Fruit fly (Drosophila melanogaster): Measurements from ENCODE around the gene CG32603.
A peak's percentile ranks its signal among the peaks of the same experiment; 100 is the strongest.

Gene CG32603

DNA sequence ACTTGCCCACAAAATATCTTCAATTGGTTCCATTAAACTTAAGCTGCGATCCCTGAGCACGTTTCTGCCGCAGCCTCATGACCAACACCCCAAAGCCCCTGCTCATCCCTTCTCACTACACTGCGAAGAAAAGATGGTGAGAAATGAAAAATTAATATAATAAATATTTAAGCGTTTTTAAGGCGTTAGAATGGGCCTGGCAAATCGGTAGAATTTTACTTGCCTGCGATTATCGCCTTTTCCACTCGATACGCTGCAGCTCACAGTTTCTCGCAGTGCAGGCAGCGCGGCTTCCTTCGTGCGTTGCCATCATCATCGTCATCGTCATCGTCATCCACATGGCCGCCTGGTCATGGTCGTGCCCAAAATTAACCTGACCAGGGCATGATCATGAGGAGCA is 36.2 kb upstream of the CG32603 start (continued):
- TF ChIP-seq CG8319 (GFP tag; optimal IDR thresholded peaks at IDR 0.05) (no peak), Smox (GFP tag; optimal IDR thresholded peaks at IDR 0.05) (peak; percentile 18), topi (GFP tag; optimal IDR thresholded peaks at IDR 0.05) (peak; percentile 25), ss (GFP tag; optimal IDR thresholded peaks at IDR 0.05) (no peak), Sox102F (GFP tag; optimal IDR thresholded peaks at IDR 0.05) (no peak), CG15336 (GFP tag; IDR thresholded peaks at IDR 0.05) (peak; percentile 24; the same call in 1 of the 2 replicates), CG6854 (GFP tag; optimal IDR thresholded peaks at IDR 0.05) (no peak), Hr38 (GFP tag; optimal IDR thresholded peaks at IDR 0.05) (no peak), Eip75B (GFP tag; optimal IDR thresholded peaks at IDR 0.05) (peak; percentile 12), CG11762 (GFP tag; optimal IDR thresholded peaks at IDR 0.05; ENCODE audit: insufficient read depth) (no peak), Eip78C (GFP tag) (peak; percentile 79), fd85E (GFP tag; optimal IDR thresholded peaks at IDR 0.05) (no peak), cyc (GFP tag; optimal IDR thresholded peaks at IDR 0.05) (peak; percentile 14), fkh (GFP tag; optimal IDR thresholded peaks at IDR 0.05) (no peak), pdm3 (GFP tag; optimal IDR thresholded peaks at IDR 0.05) (peak; percentile 42), Lpt (GFP tag; optimal IDR thresholded peaks at IDR 0.05) (peak; percentile 10)

DNA sequence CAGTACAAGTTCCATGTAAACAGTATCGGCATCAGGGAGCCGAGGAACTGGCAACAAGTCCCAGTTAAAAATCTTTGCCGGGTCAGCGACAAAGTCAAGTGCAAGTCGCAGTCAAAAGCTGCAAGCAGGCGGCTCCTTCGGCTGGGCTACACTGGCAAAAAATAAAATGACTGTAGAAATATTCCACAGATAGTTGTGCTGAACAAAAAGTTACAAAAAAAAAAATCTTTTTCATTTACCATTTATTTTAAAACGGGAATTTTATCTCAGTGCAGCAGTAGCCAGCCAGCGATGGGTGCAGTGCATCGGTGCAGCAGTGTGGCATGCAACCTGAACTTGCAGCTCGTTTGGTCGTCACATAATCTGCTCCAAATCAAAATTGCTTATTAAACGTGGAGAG is 35.0 kb upstream of the CG32603 start:
- peak; percentile 35 for TF ChIP-seq Sox14 (GFP tag; optimal IDR thresholded peaks at IDR 0.05)
- TF ChIP-seq cyc (GFP tag; optimal IDR thresholded peaks at IDR 0.05) = peak; percentile 31
- TF ChIP-seq OdsH (GFP tag; optimal IDR thresholded peaks at IDR 0.05) = peak; percentile 32
- peak; percentile 67 for TF ChIP-seq CG32006 (GFP tag; optimal IDR thresholded peaks at IDR 0.05)
- peak; percentile 71 for TF ChIP-seq CG8119 (GFP tag; IDR thresholded peaks at IDR 0.05)
- TF ChIP-seq CG4318 (GFP tag; optimal IDR thresholded peaks at IDR 0.05) = peak; percentile 38
- peak; percentile 0 for TF ChIP-seq Hr39 (GFP tag; optimal IDR thresholded peaks at IDR 0.05)
- peak; percentile 2 for TF ChIP-seq dac (GFP tag; optimal IDR thresholded peaks at IDR 0.05)
- no peak for TF ChIP-seq Blimp-1 (GFP tag; optimal IDR thresholded peaks at IDR 0.05)
- TF ChIP-seq lz (GFP tag; optimal IDR thresholded peaks at IDR 0.05) = no peak
- no peak for TF ChIP-seq Sox102F (GFP tag; optimal IDR thresholded peaks at IDR 0.05)
- peak; percentile 47 for TF ChIP-seq Gug (GFP tag; IDR thresholded peaks at IDR 0.05)
- peak; percentile 33 for TF ChIP-seq Met (GFP tag; optimal IDR thresholded peaks at IDR 0.05)
- TF ChIP-seq CG3032 (tag; optimal IDR thresholded peaks at IDR 0.05) = peak; percentile 7
- TF ChIP-seq Hr4 (GFP tag; optimal IDR thresholded peaks at IDR 0.05) = peak; percentile 55
- peak; percentile 10 for TF ChIP-seq esn (GFP tag; optimal IDR thresholded peaks at IDR 0.05)
- TF ChIP-seq salr (GFP tag; optimal IDR thresholded peaks at IDR 0.05) = peak in 1 of 2 experiments; percentile 4
- no peak for TF ChIP-seq CG6854 (GFP tag; optimal IDR thresholded peaks at IDR 0.05)
- TF ChIP-seq CG3919 (GFP tag; optimal IDR thresholded peaks at IDR 0.05) = peak; percentile 56
- TF ChIP-seq CG7368 (GFP tag; optimal IDR thresholded peaks at IDR 0.05) = peak; percentile 3
- TF ChIP-seq Eip78C (GFP tag) = peak; percentile 83
- peak; percentile 22 for TF ChIP-seq fd59A (GFP tag; optimal IDR thresholded peaks at IDR 0.05)
- peak in 1 of 2 experiments; percentile 19 for TF ChIP-seq ss (GFP tag; optimal IDR thresholded peaks at IDR 0.05)
- TF ChIP-seq Lpt (GFP tag; optimal IDR thresholded peaks at IDR 0.05) = no peak
- TF ChIP-seq vri (GFP tag; optimal IDR thresholded peaks at IDR 0.05) = no peak
- TF ChIP-seq net (GFP tag; optimal IDR thresholded peaks at IDR 0.05) = peak; percentile 23
- no peak for TF ChIP-seq CG6808 (GFP tag; optimal IDR thresholded peaks at IDR 0.05)
- peak; percentile 7 for TF ChIP-seq Ets96B (tag; optimal IDR thresholded peaks at IDR 0.05)
- peak; percentile 40 for TF ChIP-seq CG10631 (GFP tag; optimal IDR thresholded peaks at IDR 0.05)
- TF ChIP-seq CG10669 (GFP tag; optimal IDR thresholded peaks at IDR 0.05) = peak; percentile 36
- TF ChIP-seq CG15336 (GFP tag; IDR thresholded peaks at IDR 0.05) = peak; percentile 72
- peak; percentile 36 for TF ChIP-seq pdm3 (GFP tag; optimal IDR thresholded peaks at IDR 0.05)
- peak; percentile 9 for TF ChIP-seq CG31627 (GFP tag; optimal IDR thresholded peaks at IDR 0.05)
- peak; percentile 29 for TF ChIP-seq CG1621 (tag; optimal IDR thresholded peaks at IDR 0.05)
- peak; percentile 74 for TF ChIP-seq CG6163 (GFP tag; IDR thresholded peaks at IDR 0.05)
- TF ChIP-seq CG6276 (GFP tag; optimal IDR thresholded peaks at IDR 0.05) = peak; percentile 21
- TF ChIP-seq achi (GFP tag; optimal IDR thresholded peaks at IDR 0.05) = peak; percentile 38
- no peak for TF ChIP-seq CG9139 (GFP tag; optimal IDR thresholded peaks at IDR 0.05)
- peak; percentile 3 for TF ChIP-seq CG11762 (GFP tag; optimal IDR thresholded peaks at IDR 0.05; ENCODE audit: insufficient read depth)
- peak; percentile 0 for TF ChIP-seq dsx (GFP tag; optimal IDR thresholded peaks at IDR 0.05; ENCODE audit: poor library complexity, severe bottlenecking)
- TF ChIP-seq Eip75B (GFP tag; optimal IDR thresholded peaks at IDR 0.05) = no peak
- TF ChIP-seq CG16779 (tag; optimal IDR thresholded peaks at IDR 0.05) = no peak
- no peak for TF ChIP-seq CG11902 (GFP tag; optimal IDR thresholded peaks at IDR 0.05)

All from whole organism, prepupa.